Fruit fly (Drosophila melanogaster) whole organism, adult: ENCODE results near the gene Cpr65Ec.
A peak's percentile ranks its signal among the peaks of the same experiment; 100 is the strongest.

ENCODE experiments used
- CG11617 ChIP-seq: fragments of 200-800 bp; sonication (Bioruptor generic); optimal IDR thresholded peaks from 2 replicates; lab custom pipeline; 2017; ENCODE audit warnings: mild to moderate bottlenecking, missing biosample characterization, missing genetic modification reagents, missing genetic modification characterization
- CG12768 ChIP-seq: fragments of 200-800 bp; sonication (Bioruptor generic); optimal IDR thresholded peaks from 2 replicates; lab custom pipeline; 2017; ENCODE audit warnings: missing biosample characterization, missing genetic modification characterization, mild to moderate bottlenecking, moderate library complexity, missing genetic modification reagents
- CG14711 ChIP-seq: fragments of 200-800 bp; sonication (Bioruptor generic); optimal IDR thresholded peaks from 2 replicates; lab custom pipeline; 2018; ENCODE audit warnings: missing biosample characterization, mild to moderate bottlenecking, missing genetic modification characterization, moderate library complexity
- CG1620 ChIP-seq: fragments of 200-800 bp; sonication (Bioruptor generic); optimal IDR thresholded peaks from 2 replicates; lab custom pipeline; 2016; ENCODE audit warnings: missing biosample characterization, missing genetic modification characterization
- CG33017 ChIP-seq: fragments of 200-800 bp; sonication (Bioruptor generic); optimal IDR thresholded peaks from 2 replicates; lab custom pipeline; 2018; ENCODE audit warnings: missing biosample characterization, mild to moderate bottlenecking, missing genetic modification characterization, moderate library complexity
- CG5204 ChIP-seq: fragments of 200-800 bp; sonication (Bioruptor generic); optimal IDR thresholded peaks from 2 replicates; lab custom pipeline; 2016; ENCODE audit warnings: missing biosample characterization, missing genetic modification characterization
- CG7045 ChIP-seq: fragments of 200-800 bp; sonication (Bioruptor generic); optimal IDR thresholded peaks from 2 replicates; lab custom pipeline; 2017; ENCODE audit warnings: missing biosample characterization, mild to moderate bottlenecking, missing genetic modification characterization
- CG7101 ChIP-seq: fragments of 200-800 bp; sonication (Bioruptor generic); optimal IDR thresholded peaks from 2 replicates; lab custom pipeline; 2018; ENCODE audit warnings: missing biosample characterization, mild to moderate bottlenecking, missing genetic modification characterization, moderate library complexity
- Clk ChIP-seq: fragments of 200-800 bp; sonication (Bioruptor generic); optimal IDR thresholded peaks from 2 replicates; lab custom pipeline; 2017; ENCODE audit warnings: missing biosample characterization, missing genetic modification characterization
- Crg-1 ChIP-seq: fragments of 200-800 bp; sonication (Bioruptor generic); optimal IDR thresholded peaks from 2 replicates; lab custom pipeline; 2016; ENCODE audit warnings: missing biosample characterization, missing genetic modification characterization
- Hr96 ChIP-seq: fragments of 200-800 bp; sonication (Bioruptor generic); optimal IDR thresholded peaks from 2 replicates; lab custom pipeline; 2016; ENCODE audit warnings: missing biosample characterization, missing genetic modification characterization
- Mnt ChIP-seq: fragments of 200-800 bp; sonication (Bioruptor generic); optimal IDR thresholded peaks from 2 replicates; lab custom pipeline; 2016; ENCODE audit warnings: missing biosample characterization, mild to moderate bottlenecking, missing genetic modification characterization
- bab1 ChIP-seq: fragments of 200-800 bp; sonication (Bioruptor generic); optimal IDR thresholded peaks from 3 replicates; lab custom pipeline; 2019; ENCODE audit warnings: missing biosample characterization, mild to moderate bottlenecking, missing genetic modification characterization, moderate library complexity
- cic ChIP-seq: fragments of 200-800 bp; sonication (Bioruptor generic); optimal IDR thresholded peaks from 2 replicates; lab custom pipeline; 2017; ENCODE audit warnings: missing biosample characterization, mild to moderate bottlenecking, missing genetic modification characterization, moderate library complexity
- cnc ChIP-seq, 2 experiments: fragments of >200 bp; optimal IDR thresholded peaks; 2 replicates each; lab custom pipeline; 2017
- kay ChIP-seq: fragments of 200-800 bp; sonication (Bioruptor generic); peaks from one replicate; lab custom pipeline; 2016; ENCODE audit warnings: missing biosample characterization, missing genetic modification characterization, borderline replicate concordance
- ovo ChIP-seq: fragments of 200-800 bp; sonication (Bioruptor generic); optimal IDR thresholded peaks from 2 replicates; lab custom pipeline; 2016; ENCODE audit warnings: missing biosample characterization, missing genetic modification characterization
- pad ChIP-seq: fragments of 200-800 bp; sonication (Bioruptor generic); optimal IDR thresholded peaks from 3 replicates; lab custom pipeline; 2017; ENCODE audit warnings: missing biosample characterization, missing genetic modification characterization, mild to moderate bottlenecking, moderate library complexity, missing genetic modification reagents
- tj ChIP-seq: fragments of 200-800 bp; sonication (Bioruptor generic); optimal IDR thresholded peaks from 3 replicates; lab custom pipeline; 2017; ENCODE audit warnings: missing biosample characterization, mild to moderate bottlenecking, missing genetic modification characterization, moderate library complexity
- toe ChIP-seq: fragments of 200-800 bp; sonication (Bioruptor generic); optimal IDR thresholded peaks from 2 replicates; lab custom pipeline; 2016; ENCODE audit warnings: missing biosample characterization, missing genetic modification characterization

Gene Cpr65Ec

dm6 chr3L:7132593-7132992 is 39.6 kb downstream of the Cpr65Ec start:
- TF ChIP-seq CG7045 (GFP tag; lab: Kevin White, UChicago) (no peak), kay (GFP tag; lab: Kevin White, UChicago) (peak; percentile 9), CG7101 (peak; percentile 10), CG33017 (peak; percentile 19)

- TF ChIP-seq CG5204 (peak; percentile 66), cnc (optimal IDR thresholded peaks at IDR 0.05; lab: Kevin White, UChicago) (no peak), bab1 (GFP tag; lab: Kevin White, UChicago) (peak; percentile 84), kay (GFP tag; lab: Kevin White, UChicago) (peak; percentile 94), Mnt (peak; percentile 42), ovo (GFP tag; lab: Kevin White, UChicago) (peak; percentile 0), pad (GFP tag; lab: Kevin White, UChicago) (peak; percentile 62), CG12768 (peak; percentile 64), cic (GFP tag; lab: Kevin White, UChicago) (peak; percentile 43), CG33017 (peak; percentile 55), Hr96 (GFP tag; lab: Kevin White, UChicago) (peak; percentile 77), Clk (peak; percentile 7), toe (GFP tag; lab: Kevin White, UChicago) (peak; percentile 61), CG11617 (GFP tag; lab: Kevin White, UChicago) (peak; percentile 72), tj (no peak), CG14711 (tag; lab: Kevin White, UChicago) (peak; percentile 51), Crg-1 (GFP tag; lab: Kevin White, UChicago) (peak; percentile 64), CG7101 (peak; percentile 66), CG1620 (peak; percentile 50), CG7045 (GFP tag; lab: Kevin White, UChicago) (peak; percentile 73)
Observed at dm6 chr3L:7133699-7134655, 41.0 kb downstream of the Cpr65Ec start, which contains the start of gene melt. Gene melt (plus strand): TSS chr3L:7134516.

- TF ChIP-seq kay (GFP tag; lab: Kevin White, UChicago) (peak; percentile 54), CG14711 (tag; lab: Kevin White, UChicago) (no peak), tj (peak; percentile 85), Mnt (no peak)
Observed at dm6 chr3L:7134818-7135217, 41.8 kb downstream of the Cpr65Ec start.

dm6 chr3L:7136663-7137062 is 43.7 kb downstream of the Cpr65Ec start:
- TF ChIP-seq ovo (GFP tag; lab: Kevin White, UChicago) (no peak), CG7101 (no peak), CG33017 (no peak)

dm6 chr3L:7137613-7138189 is 44.7 kb downstream of the Cpr65Ec start:
- TF ChIP-seq CG12768 (no peak), CG14711 (tag; lab: Kevin White, UChicago) (no peak), cic (GFP tag; lab: Kevin White, UChicago) (no peak), Hr96 (GFP tag; lab: Kevin White, UChicago) (no peak), Crg-1 (GFP tag; lab: Kevin White, UChicago) (no peak), CG33017 (no peak), kay (GFP tag; lab: Kevin White, UChicago) (no peak), pad (GFP tag; lab: Kevin White, UChicago) (no peak), CG1620 (no peak)

dm6 chr3L:7143283-7143682 is 50.3 kb downstream of the Cpr65Ec start:
- no peak for TF ChIP-seq Crg-1 (GFP tag; lab: Kevin White, UChicago)
